Worm (Caenorhabditis elegans): Measurements from ENCODE around the gene C04B4.4.
"Not testable (repeated sequence)": the region's sequence is repeated elsewhere in the genome, so short reads cannot be mapped to it uniquely, and the experiment has no call there.

Gene C04B4.4

ce11 chrX:12294263-12294662, 3.6 kb downstream of the C04B4.4 start, which contains the start of gene W06D11.1:
Gene W06D11.1, plus strand, starts transcription at chrX:12294563.
- no peak for TF ChIP-seq W03F9.2 (tag; optimal IDR thresholded peaks at IDR 0.05)
- TF ChIP-seq dao-5 (tag; optimal IDR thresholded peaks at IDR 0.05): no peak
- TF ChIP-seq him-1 (tag; optimal IDR thresholded peaks at IDR 0.05): no peak

ce11 chrX:12296392-12296791, 5.8 kb downstream of the C04B4.4 start, which contains the start of gene W06D11.2:
Gene W06D11.2, minus strand, starts transcription at chrX:12296730.
- TF ChIP-seq W03F9.2 (tag; optimal IDR thresholded peaks at IDR 0.05) (no peak), him-1 (tag; optimal IDR thresholded peaks at IDR 0.05) (no peak), dao-5 (tag; optimal IDR thresholded peaks at IDR 0.05) (no peak)

- TF ChIP-seq W03F9.2 (tag; optimal IDR thresholded peaks at IDR 0.05) (no peak), dao-5 (tag; optimal IDR thresholded peaks at IDR 0.05) (no peak), him-1 (tag; optimal IDR thresholded peaks at IDR 0.05) (no peak)
Observed at ce11 chrX:12298324-12298723, 7.7 kb downstream of the C04B4.4 start, which contains the start of gene W06D11.3. Gene W06D11.3, plus strand, starts transcription at chrX:12298683.

- TF ChIP-seq dao-5 (tag; optimal IDR thresholded peaks at IDR 0.05): no peak
- TF ChIP-seq W03F9.2 (tag; optimal IDR thresholded peaks at IDR 0.05): no peak
- TF ChIP-seq him-1 (tag; optimal IDR thresholded peaks at IDR 0.05): no peak
Observed at ce11 chrX:12299834-12300233, 9.2 kb downstream of the C04B4.4 start, which contains the start of gene W06D11.5. Gene W06D11.5, plus strand, starts transcription at chrX:12300134.

ce11 chrX:12302755-12303154, 12.1 kb downstream of the C04B4.4 start, which contains the start of gene dot-1.3:
Gene dot-1.3, minus strand, starts transcription at chrX:12302855.
- TF ChIP-seq W03F9.2, dao-5, him-1 (tag; optimal IDR thresholded peaks at IDR 0.05): not testable (repeated sequence)

- no peak for TF ChIP-seq W03F9.2 (tag; optimal IDR thresholded peaks at IDR 0.05)
- no peak for TF ChIP-seq him-1 (tag; optimal IDR thresholded peaks at IDR 0.05)
- no peak for TF ChIP-seq dao-5 (tag; optimal IDR thresholded peaks at IDR 0.05)
Observed at ce11 chrX:12304231-12304630, 13.6 kb downstream of the C04B4.4 start.

- no peak for TF ChIP-seq him-1 (tag; optimal IDR thresholded peaks at IDR 0.05)
Observed at ce11 chrX:12306565-12306964, 15.9 kb downstream of the C04B4.4 start, which contains the start of gene phf-32. Gene phf-32, plus strand, starts transcription at chrX:12306865.

ce11 chrX:12308045-12308499, 17.4 kb downstream of the C04B4.4 start, which contains the start of gene F17A2.16:
Gene F17A2.16, plus strand, starts transcription at chrX:12308449.
- TF ChIP-seq dao-5, him-1, W03F9.2 (tag; optimal IDR thresholded peaks at IDR 0.05): not testable (repeated sequence)

- TF ChIP-seq W03F9.2 (tag; optimal IDR thresholded peaks at IDR 0.05) (no peak), him-1 (tag; optimal IDR thresholded peaks at IDR 0.05) (no peak), dao-5 (tag; optimal IDR thresholded peaks at IDR 0.05) (no peak)
Observed at ce11 chrX:12313779-12314178, 23.1 kb downstream of the C04B4.4 start.

ce11 chrX:12314395-12314794, 23.8 kb downstream of the C04B4.4 start:
- TF ChIP-seq W03F9.2 (tag; optimal IDR thresholded peaks at IDR 0.05): no peak
- no peak for TF ChIP-seq dao-5 (tag; optimal IDR thresholded peaks at IDR 0.05)
- TF ChIP-seq him-1 (tag; optimal IDR thresholded peaks at IDR 0.05): no peak

- TF ChIP-seq W03F9.2 (tag; optimal IDR thresholded peaks at IDR 0.05) (no peak), him-1 (tag; optimal IDR thresholded peaks at IDR 0.05) (no peak), dao-5 (tag; optimal IDR thresholded peaks at IDR 0.05) (no peak)
Observed at ce11 chrX:12315268-12315667, 24.6 kb downstream of the C04B4.4 start, which contains the start of gene xtr-2. Gene xtr-2, plus strand, starts transcription at chrX:12315568.

ce11 chrX:12317560-12317959, 26.9 kb downstream of the C04B4.4 start:
- TF ChIP-seq W03F9.2 (tag; optimal IDR thresholded peaks at IDR 0.05) (no peak), dao-5 (tag; optimal IDR thresholded peaks at IDR 0.05) (no peak), him-1 (tag; optimal IDR thresholded peaks at IDR 0.05) (no peak)

ce11 chrX:12320737-12321136, 30.1 kb downstream of the C04B4.4 start, which contains the start of gene ceh-40:
Gene ceh-40, minus strand, starts transcription at chrX:12320777.
- no peak for TF ChIP-seq W03F9.2 (tag; optimal IDR thresholded peaks at IDR 0.05)

- no peak for TF ChIP-seq him-1 (tag; optimal IDR thresholded peaks at IDR 0.05)
Observed at ce11 chrX:12321357-12321756, 30.7 kb downstream of the C04B4.4 start, which contains the start of gene F17A2.13. Gene F17A2.13, plus strand, starts transcription at chrX:12321657.

- TF ChIP-seq him-1 (tag; optimal IDR thresholded peaks at IDR 0.05) (no peak), dao-5 (tag; optimal IDR thresholded peaks at IDR 0.05) (no peak), W03F9.2 (tag; optimal IDR thresholded peaks at IDR 0.05) (no peak)
Observed at ce11 chrX:12323439-12323838, 32.8 kb downstream of the C04B4.4 start, which contains the start of gene srd-40. Gene srd-40, plus strand, starts transcription at chrX:12323739.
